Worm (Caenorhabditis elegans) whole organism, L3 larva: ENCODE data around the gene marg-1.

Experiments
- R02D3.7 ChIP-seq: fragments of 150-350 bp; optimal IDR thresholded peaks from 2 replicates; lab custom pipeline; 2014; ENCODE audit warnings: missing biosample characterization, missing genetic modification characterization
- ZK546.5 ChIP-seq: sonication (generic microtip); optimal IDR thresholded peaks from 2 replicates; lab custom pipeline; 2017; ENCODE audit warnings: missing biosample characterization, missing genetic modification characterization
- ama-1 ChIP-seq: fragments of 150-350 bp; optimal IDR thresholded peaks from 2 replicates; lab custom pipeline; 2018
- ceh-16 ChIP-seq: sonication (generic microtip); optimal IDR thresholded peaks from 2 replicates; lab custom pipeline; 2017; ENCODE audit warnings: missing biosample characterization, missing genetic modification characterization
- ceh-28 ChIP-seq: fragments of 150-350 bp; optimal IDR thresholded peaks from 2 replicates; lab custom pipeline; 2014; ENCODE audit warnings: missing biosample characterization, missing genetic modification reagents, missing genetic modification characterization
- ceh-82 ChIP-seq: fragments of 150-350 bp; optimal IDR thresholded peaks from 2 replicates; lab custom pipeline; 2014; ENCODE audit warnings: missing biosample characterization, missing genetic modification characterization
- ceh-9 ChIP-seq: sonication (generic microtip); optimal IDR thresholded peaks from 2 replicates; lab custom pipeline; 2018; ENCODE audit warnings: missing biosample characterization, missing genetic modification characterization
- daf-12 ChIP-seq: fragments of 150-350 bp; optimal IDR thresholded peaks from 2 replicates; lab custom pipeline; 2014; ENCODE audit warnings: missing biosample characterization, missing genetic modification reagents, missing genetic modification characterization
- egl-27 ChIP-seq: sonication (generic microtip); optimal IDR thresholded peaks from 4 replicates; lab custom pipeline; 2017; ENCODE audit warnings: missing biosample characterization, missing genetic modification reagents, missing genetic modification characterization
- egl-5 ChIP-seq: fragments of 150-350 bp; optimal IDR thresholded peaks from 2 replicates; lab custom pipeline; 2017; ENCODE audit warnings: missing biosample characterization, missing genetic modification reagents, missing genetic modification characterization, inconsistent platforms
- elt-1 ChIP-seq: fragments of 150-350 bp; optimal IDR thresholded peaks from 2 replicates; lab custom pipeline; 2014; ENCODE audit warnings: missing biosample characterization, missing genetic modification characterization
- elt-2 ChIP-seq: sonication (generic microtip); optimal IDR thresholded peaks from 2 replicates; lab custom pipeline; 2016; ENCODE audit warnings: missing genetic modification reagents, mild to moderate bottlenecking, missing genetic modification characterization, missing compliant biosample characterization
- elt-3 ChIP-seq, 3 experiments: fragments of 150-350 bp in 1 of 3; sonication (generic microtip) in 2 of 3; optimal IDR thresholded peaks; 2 replicates in 2 of 3; 4 replicates in 1 of 3; lab custom pipeline; 2014 to 2017; ENCODE audit warnings: missing biosample characterization in 3 of 3, missing genetic modification characterization in 3 of 3
- eor-1 ChIP-seq, 2 experiments: fragments of 150-350 bp; optimal IDR thresholded peaks; 2 replicates each; lab custom pipeline; 2014 to 2018; ENCODE audit warnings: missing biosample characterization in 2 of 2, missing genetic modification characterization in 2 of 2
- hmg-11 ChIP-seq: sonication (generic microtip); optimal IDR thresholded peaks from 2 replicates; lab custom pipeline; 2016; ENCODE audit warnings: missing genetic modification characterization, missing compliant biosample characterization
- lin-15B ChIP-seq: fragments of 150-350 bp; optimal IDR thresholded peaks from 2 replicates; lab custom pipeline; 2014; ENCODE audit warnings: missing biosample characterization, missing genetic modification characterization
- lsy-12 ChIP-seq: sonication (generic microtip); optimal IDR thresholded peaks from 2 replicates; lab custom pipeline; 2016; ENCODE audit warnings: mild to moderate bottlenecking, missing genetic modification characterization, missing compliant biosample characterization
- mdl-1 ChIP-seq: fragments of 150-350 bp; optimal IDR thresholded peaks from 2 replicates; lab custom pipeline; 2014; ENCODE audit warnings: missing biosample characterization, missing genetic modification characterization
- mml-1 ChIP-seq: fragments of 150-350 bp; sonication (generic microtip); optimal IDR thresholded peaks from 3 replicates; lab custom pipeline; 2014; ENCODE audit warnings: missing biosample characterization, missing genetic modification characterization
- nfya-1 ChIP-seq: sonication (generic microtip); optimal IDR thresholded peaks from 2 replicates; lab custom pipeline; 2017; ENCODE audit warnings: missing genetic modification characterization, mild to moderate bottlenecking, missing compliant biosample characterization, antibody characterized with exemption, moderate library complexity; ENCODE audit not compliant: insufficient read depth
- nhr-11 ChIP-seq: fragments of 150-350 bp; optimal IDR thresholded peaks from 2 replicates; lab custom pipeline; 2014; ENCODE audit warnings: missing biosample characterization, missing genetic modification characterization
- nhr-23 ChIP-seq: fragments of 150-350 bp; optimal IDR thresholded peaks from 2 replicates; lab custom pipeline; 2014; ENCODE audit warnings: missing biosample characterization, missing genetic modification reagents, missing genetic modification characterization
- nhr-237 ChIP-seq: fragments of 150-350 bp; optimal IDR thresholded peaks from 2 replicates; lab custom pipeline; 2014; ENCODE audit warnings: missing biosample characterization, missing genetic modification characterization
- nhr-25 ChIP-seq: sonication (generic microtip); optimal IDR thresholded peaks from 2 replicates; lab custom pipeline; 2017; ENCODE audit warnings: missing biosample characterization, missing genetic modification characterization
- nhr-43 ChIP-seq: sonication (generic microtip); optimal IDR thresholded peaks from 2 replicates; lab custom pipeline; 2016; ENCODE audit warnings: mild to moderate bottlenecking, missing genetic modification characterization, missing compliant biosample characterization; ENCODE audit not compliant: poor library complexity, severe bottlenecking
- nhr-76 ChIP-seq: fragments of 150-350 bp; sonication (generic microtip); optimal IDR thresholded peaks from 5 replicates; lab custom pipeline; 2014; ENCODE audit warnings: missing biosample characterization, missing genetic modification characterization
- nhr-77 ChIP-seq: fragments of 150-350 bp; optimal IDR thresholded peaks from 2 replicates; lab custom pipeline; 2014; ENCODE audit warnings: missing biosample characterization, missing genetic modification characterization
- pha-4 ChIP-seq: fragments of 150-350 bp; optimal IDR thresholded peaks from 2 replicates; lab custom pipeline; 2014; ENCODE audit warnings: missing biosample characterization, missing genetic modification reagents, missing genetic modification characterization
- pqm-1 ChIP-seq: fragments of 150-350 bp; optimal IDR thresholded peaks from 2 replicates; lab custom pipeline; 2017; ENCODE audit warnings: missing biosample characterization, missing genetic modification characterization, inconsistent platforms
- sea-2 ChIP-seq: fragments of 150-350 bp; sonication (generic microtip); optimal IDR thresholded peaks from 4 replicates; lab custom pipeline; 2014; ENCODE audit warnings: missing biosample characterization, missing genetic modification reagents, missing genetic modification characterization
- skn-1 ChIP-seq: fragments of 150-350 bp; optimal IDR thresholded peaks from 2 replicates; lab custom pipeline; 2014; ENCODE audit warnings: missing biosample characterization, missing genetic modification characterization
- snpc-4 ChIP-seq: fragments of 150-350 bp; optimal IDR thresholded peaks from 2 replicates; lab custom pipeline; 2014; ENCODE audit warnings: missing biosample characterization, missing genetic modification characterization
- unc-39 ChIP-seq: sonication (generic microtip); optimal IDR thresholded peaks from 4 replicates; lab custom pipeline; 2017; ENCODE audit warnings: missing biosample characterization, missing genetic modification characterization
- zag-1 ChIP-seq: fragments of 150-350 bp; optimal IDR thresholded peaks from 2 replicates; lab custom pipeline; 2014; ENCODE audit warnings: missing biosample characterization, missing genetic modification characterization
- ztf-4 ChIP-seq: fragments of 150-350 bp; optimal IDR thresholded peaks from 2 replicates; lab custom pipeline; 2014; ENCODE audit warnings: missing biosample characterization, missing genetic modification characterization

marg-1 gene

ce11 chrX:3756238-3756637 lies 24.7 kb downstream of the marg-1 start:
- TF ChIP-seq ceh-9 (tag; lab: Kevin White, UChicago) (no peak), elt-3 (tag; optimal IDR thresholded peaks at IDR 0.05; lab: Kevin White, UChicago) (peak in 1 of 3 experiments; percentile 88)

ce11 chrX:3755753-3756152 lies 25.2 kb downstream of the marg-1 start:
- TF ChIP-seq nhr-25 (tag; lab: Kevin White, UChicago) (no peak), elt-3 (tag; optimal IDR thresholded peaks at IDR 0.05; lab: Kevin White, UChicago) (peak in 1 of 3 experiments; percentile 11), skn-1 (tag; lab: Kevin White, UChicago) (no peak), zag-1 (tag; lab: Kevin White, UChicago) (no peak)

ce11 chrX:3752443-3752842 lies 28.5 kb downstream of the marg-1 start:
- TF ChIP-seq nhr-76 (tag; lab: Kevin White, UChicago), result no peak
- no peak for TF ChIP-seq nfya-1 (tag; lab: Kevin White, UChicago)
- TF ChIP-seq mml-1 (tag; lab: Kevin White, UChicago), result no peak
- TF ChIP-seq ZK546.5 (tag; lab: Kevin White, UChicago), result no peak
- TF ChIP-seq ama-1 (lab: Kevin White, UChicago), result no peak
- TF ChIP-seq pha-4, result no peak
- TF ChIP-seq unc-39 (tag; lab: Kevin White, UChicago), result no peak
- TF ChIP-seq ceh-82 (tag; lab: Kevin White, UChicago), result no peak
- TF ChIP-seq, all 47 proteins: peak for 0

ce11 chrX:3751370-3751769 lies 29.6 kb downstream of the marg-1 start:
- TF ChIP-seq mdl-1 (no peak), eor-1 (tag; optimal IDR thresholded peaks at IDR 0.05; lab: Kevin White, UChicago) (no peak), hmg-11 (tag; lab: Kevin White, UChicago) (no peak), daf-12 (tag; lab: Kevin White, UChicago) (no peak), ceh-16 (tag; lab: Kevin White, UChicago) (no peak), mml-1 (tag; lab: Kevin White, UChicago) (no peak), nhr-43 (tag; lab: Kevin White, UChicago) (no peak), elt-1 (no peak), egl-27 (tag; lab: Kevin White, UChicago) (no peak), nhr-11 (tag; lab: Kevin White, UChicago) (no peak), elt-3 (tag; optimal IDR thresholded peaks at IDR 0.05; lab: Kevin White, UChicago) (no peak), ama-1 (lab: Kevin White, UChicago) (no peak)

- no peak for TF ChIP-seq snpc-4 (tag; lab: Kevin White, UChicago)
Observed at ce11 chrX:3743190-3743589, 37.8 kb downstream of the marg-1 start.

- TF ChIP-seq sea-2, result no peak
- TF ChIP-seq nhr-76 (tag; lab: Kevin White, UChicago), result no peak
- no peak for TF ChIP-seq nhr-11 (tag; lab: Kevin White, UChicago)
- TF ChIP-seq nhr-25 (tag; lab: Kevin White, UChicago), result no peak
- no peak for TF ChIP-seq nhr-43 (tag; lab: Kevin White, UChicago)
- no peak for TF ChIP-seq nfya-1 (tag; lab: Kevin White, UChicago)
- no peak for TF ChIP-seq elt-3 (tag; optimal IDR thresholded peaks at IDR 0.05; lab: Kevin White, UChicago)
- TF ChIP-seq nhr-23 (tag; lab: Kevin White, UChicago), result no peak
Observed at ce11 chrX:3742223-3742622, 38.7 kb downstream of the marg-1 start, which contains the start of gene fkh-2. TSS of gene fkh-2 (minus strand) at chrX:3742323.

ce11 chrX:3738617-3739016 lies 42.3 kb downstream of the marg-1 start:
- TF ChIP-seq zag-1 (tag; lab: Kevin White, UChicago) (no peak), nhr-11 (tag; lab: Kevin White, UChicago) (no peak), ceh-28 (tag; lab: Kevin White, UChicago) (no peak), elt-2 (tag; lab: Kevin White, UChicago) (no peak), mdl-1 (no peak), egl-5 (tag; lab: Kevin White, UChicago) (no peak), ZK546.5 (tag; lab: Kevin White, UChicago) (no peak), egl-27 (tag; lab: Kevin White, UChicago) (no peak), nhr-237 (no peak), nhr-77 (tag; lab: Kevin White, UChicago) (no peak), nhr-76 (tag; lab: Kevin White, UChicago) (no peak), skn-1 (tag; lab: Kevin White, UChicago) (no peak), ztf-4 (tag; lab: Kevin White, UChicago) (no peak), lsy-12 (tag; lab: Kevin White, UChicago) (no peak), R02D3.7 (tag; lab: Kevin White, UChicago) (no peak), lin-15B (tag; lab: Kevin White, UChicago) (no peak), pqm-1 (no peak)
- TF ChIP-seq, all 47 proteins: peak for 0
